Worm (Caenorhabditis elegans) whole organism, L2 larva: ENCODE results near the gene C48B4.6.

Experiments used
- ama-1 ChIP-seq: fragments of 150-350 bp; optimal IDR thresholded peaks from 2 replicates; lab custom pipeline; 2018; ENCODE audit warnings: inconsistent platforms
- blmp-1 ChIP-seq: sonication (generic microtip); optimal IDR thresholded peaks from 2 replicates; lab custom pipeline; 2017; ENCODE audit warnings: missing genetic modification characterization, mild to moderate bottlenecking, missing compliant biosample characterization, antibody characterized with exemption, moderate library complexity; ENCODE audit not compliant: insufficient read depth
- ceh-16 ChIP-seq: fragments of 150-350 bp; optimal IDR thresholded peaks from 2 replicates; lab custom pipeline; 2014; ENCODE audit warnings: missing biosample characterization, missing genetic modification characterization
- ceh-82 ChIP-seq: fragments of 150-350 bp; optimal IDR thresholded peaks from 2 replicates; lab custom pipeline; 2014; ENCODE audit warnings: missing biosample characterization, missing genetic modification characterization
- lin-11 ChIP-seq: fragments of 150-350 bp; sonication (generic microtip); optimal IDR thresholded peaks from 2 replicates; lab custom pipeline; 2014; ENCODE audit warnings: missing biosample characterization, missing genetic modification characterization, inconsistent platforms, mixed read lengths
- lin-39 ChIP-seq: fragments of 150-350 bp; optimal IDR thresholded peaks from 2 replicates; lab custom pipeline; 2014; ENCODE audit warnings: missing biosample characterization, missing genetic modification reagents, missing genetic modification characterization
- nhr-12 ChIP-seq: fragments of 150-350 bp; optimal IDR thresholded peaks from 2 replicates; lab custom pipeline; 2014; ENCODE audit warnings: missing biosample characterization, missing genetic modification characterization
- snpc-4 ChIP-seq: fragments of 150-350 bp; optimal IDR thresholded peaks from 2 replicates; lab custom pipeline; 2014; ENCODE audit warnings: missing biosample characterization, missing genetic modification characterization
- unc-39 ChIP-seq: fragments of 150-350 bp; optimal IDR thresholded peaks from 2 replicates; lab custom pipeline; 2014; ENCODE audit warnings: missing biosample characterization, missing genetic modification characterization
- ztf-11 ChIP-seq: sonication (generic microtip); optimal IDR thresholded peaks from 2 replicates; lab custom pipeline; 2017; ENCODE audit warnings: missing biosample characterization, missing genetic modification characterization
- ztf-4 ChIP-seq: fragments of 150-350 bp; optimal IDR thresholded peaks from 2 replicates; lab custom pipeline; 2014; ENCODE audit warnings: missing biosample characterization, missing genetic modification characterization

DNA sequence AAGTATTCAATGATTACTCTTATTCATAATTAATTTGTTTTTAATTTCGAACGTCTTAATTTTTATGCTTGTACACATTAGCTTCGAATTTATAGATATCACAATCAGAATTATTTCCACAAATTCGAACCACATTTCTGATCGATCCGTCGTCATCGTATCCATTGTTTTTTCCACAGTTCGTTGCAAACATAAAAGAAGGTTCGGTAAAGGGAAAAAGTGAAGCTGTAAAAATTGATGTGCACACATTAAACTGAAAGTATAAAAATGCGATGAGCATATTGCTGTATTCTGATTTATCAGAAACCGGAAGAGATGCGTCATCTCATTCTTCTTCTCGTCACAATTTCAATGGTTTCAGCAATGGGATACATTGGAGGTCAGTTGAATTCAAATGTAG, 38.7 kb upstream of the C48B4.6 start, which contains the start of gene C48B4.12:
- no peak for TF ChIP-seq blmp-1 (tag; lab: Kevin White, UChicago)
- no peak for TF ChIP-seq unc-39 (tag; lab: Kevin White, UChicago)
- no peak for TF ChIP-seq lin-39 (tag; lab: Kevin White, UChicago)
- TF ChIP-seq ama-1 (lab: Kevin White, UChicago) = no peak
- no peak for TF ChIP-seq snpc-4
- no peak for TF ChIP-seq ceh-16 (tag; lab: Kevin White, UChicago)
- TF ChIP-seq nhr-12 (tag; lab: Kevin White, UChicago) = no peak
- no peak for TF ChIP-seq ceh-82 (tag; lab: Kevin White, UChicago)
- no peak for TF ChIP-seq lin-11 (tag; lab: Kevin White, UChicago)
- TF ChIP-seq ztf-4 = no peak
- no peak for TF ChIP-seq ztf-11
